Fruit fly (Drosophila melanogaster) whole organism, prepupa: ENCODE results near the gene mRpL21.

Experiments
- CG10631 ChIP-seq: fragments of 200-800 bp; sonication (Bioruptor generic); optimal IDR thresholded peaks from 2 replicates; lab custom pipeline; 2016; ENCODE audit warnings: missing biosample characterization, missing genetic modification characterization
- CG31627 ChIP-seq: fragments of 200-800 bp; sonication (Bioruptor generic); optimal IDR thresholded peaks from 3 replicates; lab custom pipeline; 2016; ENCODE audit warnings: missing biosample characterization, missing genetic modification characterization
- CG6854 ChIP-seq: fragments of 200-800 bp; sonication (Bioruptor generic); optimal IDR thresholded peaks from 2 replicates; lab custom pipeline; 2017; ENCODE audit warnings: missing biosample characterization, mild to moderate bottlenecking, missing genetic modification characterization
- Ets21C ChIP-seq: fragments of 200-800 bp; sonication (Bioruptor generic); optimal IDR thresholded peaks from 3 replicates; lab custom pipeline; 2016; ENCODE audit warnings: missing biosample characterization, missing genetic modification characterization
- Hr38 ChIP-seq: sonication (Bioruptor generic); optimal IDR thresholded peaks from 2 replicates; lab custom pipeline; 2016; ENCODE audit warnings: missing biosample characterization, missing genetic modification characterization
- Sox102F ChIP-seq: fragments of 200-800 bp; sonication (Bioruptor generic); optimal IDR thresholded peaks from 2 replicates; lab custom pipeline; 2016; ENCODE audit warnings: missing biosample characterization, mild to moderate bottlenecking, missing genetic modification characterization

- TF ChIP-seq Hr38 (GFP tag; lab: Kevin White, UChicago) (no peak), Sox102F (GFP tag; lab: Kevin White, UChicago) (no peak), CG31627 (no peak), Ets21C (GFP tag; lab: Kevin White, UChicago) (no peak), CG6854 (no peak), CG10631 (GFP tag; lab: Kevin White, UChicago) (no peak)
Observed at dm6 chr3L:19231608-19232007, 23.3 kb downstream of the mRpL21 start.
